Worm (Caenorhabditis elegans): ENCODE measurements around the gene srh-201.

ce11 chrV:9024713-9025112, 11.0 kb upstream of the srh-201 start, which contains the start of gene bus-1:
- no peak for TF ChIP-seq hlh-1 (tag; optimal IDR thresholded peaks at IDR 0.05)
- TF ChIP-seq nhr-237 (tag; optimal IDR thresholded peaks at IDR 0.05), result no peak
- TF ChIP-seq ceh-83 (GFP tag; optimal IDR thresholded peaks at IDR 0.05), result no peak
- TF ChIP-seq zip-8 (tag; optimal IDR thresholded peaks at IDR 0.05), result no peak
- TF ChIP-seq snpc-4 (tag; optimal IDR thresholded peaks at IDR 0.05), result no peak
- no peak for TF ChIP-seq nhr-12 (tag; optimal IDR thresholded peaks at IDR 0.05)
- TF ChIP-seq pha-4 (tag; optimal IDR thresholded peaks at IDR 0.05), result no peak
